Worm (Caenorhabditis elegans) whole organism, L4/young adult: ENCODE results near the gene F54D5.23.

ENCODE experiments used
- W03F9.2 ChIP-seq: fragments of 150-350 bp; optimal IDR thresholded peaks from 2 replicates; lab custom pipeline; 2014; ENCODE audit warnings: missing biosample characterization, missing genetic modification characterization
- him-1 ChIP-seq: sonication (generic microtip); optimal IDR thresholded peaks from 2 replicates; lab custom pipeline; 2016; ENCODE audit warnings: missing genotype, missing genetic modification reagents, missing genetic modification characterization, missing compliant biosample characterization

ce11 chrII:11571260-11571854 is 2.3 kb upstream of the F54D5.23 start, which contains the start of gene F54D5.3:
- TF ChIP-seq W03F9.2 (tag; lab: Kevin White, UChicago) (no peak), him-1 (tag; lab: Kevin White, UChicago) (no peak)
